Fruit fly (Drosophila melanogaster): Measurements from ENCODE around the gene Cdk5alpha.

- no peak for TF ChIP-seq CG8478 (optimal IDR thresholded peaks at IDR 0.05)
- no peak for TF ChIP-seq CTCF (optimal IDR thresholded peaks at IDR 0.05)
These were observed 12.2 kb upstream of the Cdk5alpha start, which contains the start of gene CG5381 for dm6 chr2L:10322773-10323487.
